Fruit fly (Drosophila melanogaster): ENCODE results near the gene drd.

Gene drd

dm6 chrX:15121714-15122113 lies 3.8 kb upstream of the drd start (continued):
- TF ChIP-seq CG2129 (GFP tag; IDR thresholded peaks at IDR 0.05; ENCODE audit: partially characterized antibody) (no peak), Mad (GFP tag; optimal IDR thresholded peaks at IDR 0.05) (no peak), lbe (GFP tag; optimal IDR thresholded peaks at IDR 0.05) (no peak), fd102C (GFP tag; optimal IDR thresholded peaks at IDR 0.05) (no peak), bab2 (GFP tag; optimal IDR thresholded peaks at IDR 0.05) (no peak), CG17912 (GFP tag; optimal IDR thresholded peaks at IDR 0.05) (no peak), Hr51 (GFP tag; optimal IDR thresholded peaks at IDR 0.05) (peak in 1 of 2 experiments; percentile 73), Doc2 (GFP tag; IDR thresholded peaks at IDR 0.05) (no peak), CG6175 (GFP tag; IDR thresholded peaks at IDR 0.05) (no peak), Six4 (GFP tag; optimal IDR thresholded peaks at IDR 0.05) (no peak), br (optimal IDR thresholded peaks at IDR 0.05) (no peak), CG7271 (tag; optimal IDR thresholded peaks at IDR 0.05) (no peak), E2f2 (GFP tag; IDR thresholded peaks at IDR 0.05) (peak; percentile 26; the same call in 1 of the 2 replicates), unpg (GFP tag; optimal IDR thresholded peaks at IDR 0.05) (peak; percentile 16), pita (GFP tag; optimal IDR thresholded peaks at IDR 0.05) (no peak), CG10366 (GFP tag; IDR thresholded peaks at IDR 0.05) (no peak; the same call in 1 of the 2 replicates), maf-S (GFP tag; optimal IDR thresholded peaks at IDR 0.05) (no peak), lov (optimal IDR thresholded peaks at IDR 0.05) (no peak), lov (GFP tag; IDR thresholded peaks at IDR 0.05) (no peak), Usf (GFP tag; optimal IDR thresholded peaks at IDR 0.05) (no peak), unc-4 (GFP tag; IDR thresholded peaks at IDR 0.05; ENCODE audit: partially characterized antibody) (no peak), Scr (GFP tag; IDR thresholded peaks at IDR 0.05; ENCODE audit: partially characterized antibody) (no peak), ara (GFP tag; IDR thresholded peaks at IDR 0.05) (no peak), CG13624 (GFP tag; optimal IDR thresholded peaks at IDR 0.05) (no peak), Dfd (GFP tag; optimal IDR thresholded peaks at IDR 0.05) (no peak), CG4617 (GFP tag; optimal IDR thresholded peaks at IDR 0.05; ENCODE audit: borderline replicate concordance) (no peak), Sry-δ (GFP tag; optimal IDR thresholded peaks at IDR 0.05) (no peak), tin (GFP tag; optimal IDR thresholded peaks at IDR 0.05) (no peak), Abd-B (GFP tag; optimal IDR thresholded peaks at IDR 0.05) (no peak), zen2 (GFP tag; IDR thresholded peaks at IDR 0.05; ENCODE audit: partially characterized antibody) (no peak), gt (GFP tag; IDR thresholded peaks at IDR 0.05) (no peak), CG5180 (GFP tag; optimal IDR thresholded peaks at IDR 0.05) (peak; percentile 54), ac (GFP tag; optimal IDR thresholded peaks at IDR 0.05) (no peak), seq (GFP tag; IDR thresholded peaks at IDR 0.05) (no peak), CG3281 (GFP tag; optimal IDR thresholded peaks at IDR 0.05) (no peak), bigmax (GFP tag; optimal IDR thresholded peaks at IDR 0.05) (no peak), B-H2 (GFP tag; optimal IDR thresholded peaks at IDR 0.05) (no peak), MESR4 (GFP tag; optimal IDR thresholded peaks at IDR 0.05) (no peak), ham (GFP tag; IDR thresholded peaks at IDR 0.05) (no peak), odd (GFP tag; optimal IDR thresholded peaks at IDR 0.05) (no peak), CG30020 (tag; optimal IDR thresholded peaks at IDR 0.05) (no peak), Hr3 (GFP tag; optimal IDR thresholded peaks at IDR 0.05) (no peak), CG15011 (GFP tag; optimal IDR thresholded peaks at IDR 0.05) (no peak), CG4282 (GFP tag; optimal IDR thresholded peaks at IDR 0.05) (no peak), gce (GFP tag; IDR thresholded peaks at IDR 0.05) (no peak), danr (GFP tag; IDR thresholded peaks at IDR 0.05) (no peak), Hr78 (GFP tag; optimal IDR thresholded peaks at IDR 0.05) (peak in 1 of 2 experiments; percentile 22), CG18262 (tag; optimal IDR thresholded peaks at IDR 0.05) (peak; percentile 64), CG5245 (GFP tag; optimal IDR thresholded peaks at IDR 0.05) (no peak), hkb (optimal IDR thresholded peaks at IDR 0.05) (no peak), hkb (GFP tag; IDR thresholded peaks at IDR 0.05) (peak; percentile 48; the same call in 1 of the 2 replicates), B-H1 (GFP tag; IDR thresholded peaks at IDR 0.05) (no peak)
